Fruit fly (Drosophila melanogaster) whole organism, embryonic: Measurements from ENCODE around the gene Zip89B.

Experiments
- ATbp ChIP-seq: fragments of 200-800 bp; sonication (Bioruptor generic); optimal IDR thresholded peaks from 2 replicates; lab custom pipeline; 2017; ENCODE audit warnings: missing biosample characterization, mild to moderate bottlenecking, missing genetic modification characterization, missing genetic modification reagents
- CG1024 ChIP-seq: fragments of 200-800 bp; sonication (Bioruptor generic); IDR thresholded peaks from 2 replicates; pipeline ENCODE4 v1.3.6; 2022; ENCODE audit warnings: missing biosample characterization, missing genetic modification characterization
- CG11456 ChIP-seq: fragments of 200-800 bp; sonication (Bioruptor generic); IDR thresholded peaks from 3 replicates; pipeline ENCODE4 v1.3.6; 2022; ENCODE audit warnings: missing biosample characterization, missing genetic modification characterization
- CG13296 ChIP-seq: fragments of 200-800 bp; sonication (Bioruptor generic); optimal IDR thresholded peaks from 3 replicates; lab custom pipeline; 2018; ENCODE audit warnings: missing biosample characterization, mild to moderate bottlenecking, missing genetic modification characterization
- CG14050 ChIP-seq: fragments of 200-800 bp; sonication (Bioruptor generic); IDR thresholded peaks from 3 replicates; pipeline ENCODE4 v1.3.6; 2022; ENCODE audit warnings: missing biosample characterization, missing genetic modification characterization
- CG16815 ChIP-seq: fragments of 200-800 bp; sonication (Bioruptor generic); optimal IDR thresholded peaks from 3 replicates; lab custom pipeline; 2017; ENCODE audit warnings: missing biosample characterization, mild to moderate bottlenecking, missing genetic modification characterization
- CG17361 ChIP-seq: fragments of 200-800 bp; sonication (Bioruptor generic); IDR thresholded peaks from 3 replicates; pipeline ENCODE4 v1.3.6; 2022; ENCODE audit warnings: missing biosample characterization, missing genetic modification characterization
- CG2116 ChIP-seq: fragments of 200-800 bp; sonication (Bioruptor generic); optimal IDR thresholded peaks from 3 replicates; lab custom pipeline; 2018; ENCODE audit warnings: missing biosample characterization, mild to moderate bottlenecking, missing genetic modification characterization
- CG2678 ChIP-seq: fragments of 200-800 bp; sonication (Bioruptor generic); optimal IDR thresholded peaks from 3 replicates; lab custom pipeline; 2019; ENCODE audit warnings: missing biosample characterization, mild to moderate bottlenecking, missing genetic modification characterization, moderate library complexity
- CG30431 ChIP-seq: fragments of 200-800 bp; sonication (Bioruptor generic); optimal IDR thresholded peaks from 2 replicates; lab custom pipeline; 2017; ENCODE audit warnings: missing biosample characterization, missing genetic modification characterization
- CG33213 ChIP-seq: fragments of 200-800 bp; sonication (Bioruptor generic); optimal IDR thresholded peaks from 3 replicates; lab custom pipeline; 2016; ENCODE audit warnings: missing biosample characterization, missing genetic modification characterization
- CG4404 ChIP-seq: fragments of 200-800 bp; sonication (Bioruptor generic); IDR thresholded peaks from 2 replicates; pipeline ENCODE4 v1.3.6; 2022; ENCODE audit warnings: missing biosample characterization, missing genetic modification characterization
- CG4617 ChIP-seq: fragments of 200-800 bp; sonication (Bioruptor generic); optimal IDR thresholded peaks from 3 replicates; lab custom pipeline; 2016; ENCODE audit warnings: missing biosample characterization, missing genetic modification characterization, borderline replicate concordance
- CG7786 ChIP-seq: fragments of 200-800 bp; sonication (Bioruptor generic); optimal IDR thresholded peaks from 2 replicates; lab custom pipeline; 2016; ENCODE audit warnings: missing biosample characterization, missing genetic modification characterization
- CG8765 ChIP-seq: fragments of 200-800 bp; sonication (Bioruptor generic); IDR thresholded peaks from 2 replicates; pipeline ENCODE4 v1.3.6; 2022; ENCODE audit warnings: missing biosample characterization, missing genetic modification characterization
- CG9932 ChIP-seq: fragments of 200-800 bp; sonication (Bioruptor generic); IDR thresholded peaks from 2 replicates; pipeline ENCODE4 v1.3.6; 2022; ENCODE audit warnings: missing biosample characterization, missing genetic modification characterization
- Chrac-16 ChIP-seq: fragments of 200-800 bp; sonication (Bioruptor generic); optimal IDR thresholded peaks from 3 replicates; lab custom pipeline; 2016; ENCODE audit warnings: missing biosample characterization, missing genetic modification characterization
- D19B ChIP-seq: fragments of 200-800 bp; sonication (Bioruptor generic); optimal IDR thresholded peaks from 2 replicates; lab custom pipeline; 2017; ENCODE audit warnings: missing biosample characterization, mild to moderate bottlenecking, missing genetic modification characterization
- Dp ChIP-seq: fragments of 200-800 bp; sonication (Bioruptor generic); optimal IDR thresholded peaks from 2 replicates; lab custom pipeline; 2018; ENCODE audit warnings: missing biosample characterization, mild to moderate bottlenecking, missing genetic modification characterization, moderate library complexity
- Drgx ChIP-seq: fragments of 200-800 bp; sonication (Bioruptor generic); IDR thresholded peaks from 2 replicates; pipeline ENCODE4 v1.3.6; 2022; ENCODE audit warnings: missing biosample characterization, missing genetic modification characterization
- Elba2 ChIP-seq: fragments of 200-800 bp; sonication (Bioruptor generic); optimal IDR thresholded peaks from 3 replicates; lab custom pipeline; 2016; ENCODE audit warnings: missing biosample characterization, missing genetic modification characterization
- HLH4C ChIP-seq: fragments of 200-800 bp; sonication (Bioruptor generic); IDR thresholded peaks from 3 replicates; pipeline ENCODE4 v1.3.6; 2022; ENCODE audit warnings: missing biosample characterization, missing genetic modification characterization; ENCODE audit not compliant: partially characterized antibody
- HmgZ ChIP-seq: fragments of 200-800 bp; sonication (Bioruptor generic); optimal IDR thresholded peaks from 2 replicates; lab custom pipeline; 2018; ENCODE audit warnings: missing biosample characterization, mild to moderate bottlenecking, missing genetic modification characterization
- Mad ChIP-seq: fragments of 200-800 bp; sonication (Bioruptor generic); optimal IDR thresholded peaks from 2 replicates; lab custom pipeline; 2016; ENCODE audit warnings: missing biosample characterization, missing genetic modification characterization
- Med ChIP-seq: fragments of 200-800 bp; sonication (Bioruptor generic); peaks from one replicate; lab custom pipeline; 2016; ENCODE audit warnings: missing biosample characterization, missing genetic modification characterization, mild to moderate bottlenecking, inconsistent platforms, moderate library complexity
- Oli ChIP-seq: fragments of 200-800 bp; sonication (Bioruptor generic); optimal IDR thresholded peaks from 2 replicates; lab custom pipeline; 2018; ENCODE audit warnings: missing biosample characterization, mild to moderate bottlenecking, missing genetic modification characterization, moderate library complexity
- Sox100B ChIP-seq: fragments of 200-800 bp; sonication (Bioruptor generic); optimal IDR thresholded peaks from 3 replicates; lab custom pipeline; 2018; ENCODE audit warnings: missing biosample characterization, mild to moderate bottlenecking, missing genetic modification characterization
- Ssrp ChIP-seq: fragments of 200-800 bp; sonication (Bioruptor generic); optimal IDR thresholded peaks from 2 replicates; lab custom pipeline; 2018; ENCODE audit warnings: missing biosample characterization, mild to moderate bottlenecking, missing genetic modification characterization, moderate library complexity
- Trl ChIP-seq, 3 experiments: fragments of >200 bp in 2 of 3; fragments of 200-800 bp in 1 of 3; sonication (Bioruptor generic) in 1 of 3; optimal IDR thresholded peaks; 2 replicates in 1 of 3; 3 replicates in 2 of 3; lab custom pipeline; 2016 to 2017; ENCODE audit warnings: missing biosample characterization in 1 of 3, missing genetic modification characterization in 1 of 3
- Vsx1 ChIP-seq: fragments of 200-800 bp; sonication (Bioruptor generic); optimal IDR thresholded peaks from 2 replicates; lab custom pipeline; 2017; ENCODE audit warnings: missing biosample characterization, mild to moderate bottlenecking, missing genetic modification characterization, missing genetic modification reagents
- ac ChIP-seq: fragments of 200-800 bp; sonication (Bioruptor generic); optimal IDR thresholded peaks from 3 replicates; lab custom pipeline; 2017; ENCODE audit warnings: missing biosample characterization, mild to moderate bottlenecking, missing genetic modification characterization
- bab2 ChIP-seq: fragments of 200-800 bp; sonication (Bioruptor generic); optimal IDR thresholded peaks from 2 replicates; lab custom pipeline; 2016; ENCODE audit warnings: missing biosample characterization, missing genetic modification characterization
- bsh ChIP-seq, 2 experiments: fragments of 200-800 bp; sonication (Bioruptor generic); optimal IDR thresholded peaks; 2 replicates each; lab custom pipeline; 2017 to 2018; ENCODE audit warnings: mild to moderate bottlenecking in 2 of 2, missing biosample characterization in 2 of 2, missing genetic modification characterization in 2 of 2, moderate library complexity in 1 of 2
- btn ChIP-seq: fragments of 200-800 bp; sonication (Bioruptor generic); optimal IDR thresholded peaks from 2 replicates; lab custom pipeline; 2016; ENCODE audit warnings: missing biosample characterization, missing genetic modification characterization
- ci ChIP-seq: fragments of 200-800 bp; sonication (Bioruptor generic); IDR thresholded peaks from 3 replicates; pipeline ENCODE4 v1.3.6; 2022; ENCODE audit warnings: missing biosample characterization, missing genetic modification characterization
- crp ChIP-seq, 2 experiments: fragments of 200-800 bp; sonication (Bioruptor generic); optimal IDR thresholded peaks; 2 replicates in 1 of 2; 3 replicates in 1 of 2; lab custom pipeline; 2017; ENCODE audit warnings: missing biosample characterization in 2 of 2, missing genetic modification characterization in 2 of 2, mild to moderate bottlenecking in 1 of 2, moderate library complexity in 1 of 2
- dati ChIP-seq: fragments of 200-800 bp; sonication (Bioruptor generic); IDR thresholded peaks from 2 replicates; pipeline ENCODE4 v1.3.6; 2022; ENCODE audit warnings: missing biosample characterization, missing genetic modification characterization
- disco-r ChIP-seq: fragments of 200-800 bp; sonication (Bioruptor generic); optimal IDR thresholded peaks from 2 replicates; lab custom pipeline; 2016; ENCODE audit warnings: missing biosample characterization, missing genetic modification characterization
- en ChIP-seq: fragments of 200-800 bp; sonication (Bioruptor generic); optimal IDR thresholded peaks from 2 replicates; lab custom pipeline; 2016; ENCODE audit warnings: missing biosample characterization, missing genetic modification characterization
- fd64A ChIP-seq: fragments of 200-800 bp; sonication (Bioruptor generic); optimal IDR thresholded peaks from 3 replicates; lab custom pipeline; 2018; ENCODE audit warnings: missing biosample characterization, mild to moderate bottlenecking, missing genetic modification characterization
- lbe ChIP-seq: fragments of 200-800 bp; sonication (Bioruptor generic); optimal IDR thresholded peaks from 2 replicates; lab custom pipeline; 2016; ENCODE audit warnings: missing biosample characterization, mild to moderate bottlenecking, missing genetic modification characterization
- mld ChIP-seq: fragments of 200-800 bp; sonication (Bioruptor generic); IDR thresholded peaks from 3 replicates; pipeline ENCODE4 v1.3.6; 2022; ENCODE audit warnings: missing biosample characterization, missing genetic modification characterization; ENCODE audit not compliant: partially characterized antibody
- nom ChIP-seq: fragments of 200-800 bp; sonication (Bioruptor generic); optimal IDR thresholded peaks from 2 replicates; lab custom pipeline; 2017; ENCODE audit warnings: missing biosample characterization, missing genetic modification characterization, mild to moderate bottlenecking, moderate library complexity, missing genetic modification reagents
- p53 ChIP-seq: fragments of 200-800 bp; sonication (Bioruptor generic); optimal IDR thresholded peaks from 2 replicates; lab custom pipeline; 2016; ENCODE audit warnings: missing biosample characterization, missing genetic modification characterization
- schlank ChIP-seq: fragments of 200-800 bp; sonication (Bioruptor generic); optimal IDR thresholded peaks from 2 replicates; lab custom pipeline; 2018; ENCODE audit warnings: missing biosample characterization, mild to moderate bottlenecking, missing genetic modification characterization
- sens ChIP-seq: fragments of 200-800 bp; sonication (Bioruptor generic); peaks from one replicate; lab custom pipeline; 2016; ENCODE audit warnings: missing biosample characterization, missing genetic modification characterization
- trem ChIP-seq: fragments of 200-800 bp; optimal IDR thresholded peaks from 3 replicates; lab custom pipeline; 2019; ENCODE audit warnings: missing biosample characterization, mild to moderate bottlenecking, missing genetic modification characterization, moderate library complexity
- tx ChIP-seq: fragments of 200-800 bp; sonication (Bioruptor generic); optimal IDR thresholded peaks from 2 replicates; lab custom pipeline; 2016; ENCODE audit warnings: missing biosample characterization, missing genetic modification characterization

Zip89B gene

DNA sequence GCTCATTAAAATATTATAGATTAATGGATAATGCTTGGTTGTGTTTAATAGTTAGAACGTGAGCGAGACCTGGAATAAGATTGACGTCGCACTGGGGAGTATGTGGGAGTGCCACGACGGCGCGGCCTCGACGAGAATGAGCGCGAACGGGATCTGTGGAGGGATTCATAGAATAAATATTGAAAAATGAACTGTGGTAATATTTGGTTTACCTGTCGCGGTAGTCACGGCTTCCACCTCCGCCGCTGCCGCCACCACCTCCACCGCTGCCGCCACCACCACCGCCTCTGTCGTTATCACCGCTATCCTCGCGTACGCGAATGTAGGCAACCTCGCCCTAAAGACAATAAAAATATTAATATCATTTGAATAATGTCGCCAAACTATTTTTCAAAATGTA, 35.1 kb downstream of the Zip89B start:
- TF ChIP-seq ci (GFP tag; lab: Robert Waterston, UW) (no peak), Trl (optimal IDR thresholded peaks at IDR 0.05; lab: Kevin White, UChicago) (no peak), Trl (GFP tag; optimal IDR thresholded peaks at IDR 0.05; lab: Kevin White, UChicago) (no peak), HmgZ (tag; lab: Kevin White, UChicago) (no peak), CG2678 (tag; lab: Kevin White, UChicago) (no peak), CG33213 (GFP tag; lab: Kevin White, UChicago) (no peak), sens (GFP tag; lab: Kevin White, UChicago) (peak; percentile 11), Drgx (GFP tag; lab: Robert Waterston, UW) (peak; percentile 45), ATbp (GFP tag; lab: Kevin White, UChicago) (no peak), bsh (GFP tag; optimal IDR thresholded peaks at IDR 0.05; lab: Kevin White, UChicago) (peak in 1 of 2 experiments; percentile 15), nom (GFP tag; lab: Kevin White, UChicago) (peak; percentile 46), Sox100B (no peak), Med (GFP tag; lab: Kevin White, UChicago) (peak; percentile 49)

DNA sequence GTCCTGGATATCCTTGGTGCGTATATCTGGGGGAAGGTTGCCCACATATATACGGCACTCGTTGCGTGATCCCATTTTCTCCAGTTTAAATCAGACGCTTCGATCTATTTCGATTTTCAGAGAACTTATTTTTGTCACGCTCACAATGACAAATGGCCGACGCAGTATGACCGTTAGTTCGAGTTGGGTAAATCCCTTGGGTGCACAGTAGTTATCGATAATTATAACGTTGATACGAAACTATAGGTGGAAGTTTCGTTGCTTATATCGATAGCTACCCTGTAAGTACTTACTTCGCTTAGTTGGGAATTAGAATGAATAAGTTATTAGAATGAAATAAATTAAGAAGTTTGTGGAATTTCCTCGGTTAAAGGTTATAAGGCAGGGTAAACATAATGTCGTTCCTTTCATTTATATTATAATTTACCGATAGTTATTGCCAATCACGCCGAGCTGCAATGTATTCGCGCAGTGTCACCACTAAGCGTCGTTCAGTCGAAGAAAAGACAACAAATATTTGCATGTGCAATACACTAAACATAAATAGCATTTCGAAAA, 36.3 kb downstream of the Zip89B start, which contains the start of the genes SF2 and pad:
SF2 (minus strand) TSS at position 172 of the 558 bp plus-strand sequence.
pad (plus strand) TSS at position 502 of the 558 bp plus-strand sequence.
- peak; percentile 58 for TF ChIP-seq disco-r
- peak; percentile 94 for TF ChIP-seq HLH4C
- TF ChIP-seq D19B (GFP tag; lab: Kevin White, UChicago) = peak; percentile 93
- peak; percentile 68 for TF ChIP-seq CG7786
- peak; percentile 80 for TF ChIP-seq bab2 (GFP tag; lab: Kevin White, UChicago)
- TF ChIP-seq ci (GFP tag; lab: Robert Waterston, UW) = no peak; the same call in 2 of the 3 replicates
- peak; percentile 61 for TF ChIP-seq CG16815 (GFP tag; lab: Kevin White, UChicago)
- peak; percentile 95 for TF ChIP-seq CG2116 (GFP tag; lab: Kevin White, UChicago)
- peak; percentile 88 for TF ChIP-seq trem
- peak; percentile 73 for TF ChIP-seq Ssrp
- peak; percentile 87 for TF ChIP-seq Chrac-16 (GFP tag; lab: Kevin White, UChicago)
- peak; percentile 44 for TF ChIP-seq en (GFP tag; lab: Kevin White, UChicago)
- TF ChIP-seq schlank (tag; lab: Kevin White, UChicago) = peak; percentile 30
- peak; percentile 74; the same call in 2 of the 3 replicates for TF ChIP-seq CG11456 (GFP tag; lab: Robert Waterston, UW)
- TF ChIP-seq crp (GFP tag; optimal IDR thresholded peaks at IDR 0.05; lab: Kevin White, UChicago) = peak in 1 of 2 experiments; percentile 51
- TF ChIP-seq lbe (GFP tag; lab: Kevin White, UChicago) = peak; percentile 82
- TF ChIP-seq Vsx1 (GFP tag; lab: Kevin White, UChicago) = peak; percentile 61
- peak; percentile 79 for TF ChIP-seq CG4404 (GFP tag; lab: Robert Waterston, UW)
- TF ChIP-seq fd64A (GFP tag; lab: Kevin White, UChicago) = no peak
- TF ChIP-seq ac (GFP tag; lab: Kevin White, UChicago) = no peak
- peak; percentile 71 for TF ChIP-seq tx (GFP tag; lab: Kevin White, UChicago)
- TF ChIP-seq CG14050 (GFP tag; lab: Robert Waterston, UW) = peak; percentile 15; the same call in 1 of the 3 replicates
- 0 out of 2 replicates have a peak, but pooled peaks have one; percentile 29 for TF ChIP-seq CG1024
- TF ChIP-seq CG2678 (tag; lab: Kevin White, UChicago) = peak; percentile 83
- TF ChIP-seq CG30431 = peak; percentile 2
- TF ChIP-seq CG4617 (GFP tag; lab: Kevin White, UChicago) = peak; percentile 68
- peak; percentile 91 for TF ChIP-seq Mad (GFP tag; lab: Kevin White, UChicago)
- TF ChIP-seq mld (GFP tag; lab: Robert Waterston, UW) = peak; percentile 82
- peak; percentile 65 for TF ChIP-seq Oli
- TF ChIP-seq Dp (GFP tag; lab: Kevin White, UChicago) = peak; percentile 29
- TF ChIP-seq CG8765 = peak; percentile 45; the same call in 1 of the 2 replicates
- peak; percentile 89 for TF ChIP-seq CG17361 (GFP tag; lab: Robert Waterston, UW)
- peak; percentile 37 for TF ChIP-seq Elba2 (GFP tag; lab: Kevin White, UChicago)
- TF ChIP-seq CG13296 = peak; percentile 75
- peak; percentile 35 for TF ChIP-seq btn (GFP tag; lab: Kevin White, UChicago)
- TF ChIP-seq p53 = peak; percentile 64
- no peak for TF ChIP-seq dati (GFP tag; lab: Robert Waterston, UW)
- peak; percentile 93 for TF ChIP-seq CG9932 (GFP tag; lab: Robert Waterston, UW)
